Worm (Caenorhabditis elegans): ENCODE results near the gene ceh-40.

DNA sequence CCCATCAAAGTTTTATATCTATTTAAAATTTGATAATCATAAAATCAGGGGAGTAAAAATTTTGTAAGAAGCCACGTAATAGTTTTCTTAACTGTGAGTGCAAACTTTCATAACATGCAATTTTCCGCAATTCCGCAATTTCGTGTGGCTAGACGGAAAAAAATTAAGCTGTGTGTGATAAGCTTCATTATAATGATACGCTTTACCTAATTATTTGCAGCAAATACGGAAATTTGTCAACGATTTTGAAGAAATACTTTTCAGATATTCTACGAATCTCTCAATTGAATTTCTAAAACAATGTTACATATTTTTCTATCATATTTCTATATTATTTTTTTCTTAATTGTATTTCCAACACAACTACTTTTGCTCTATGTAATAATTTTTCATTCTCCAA, 11.2 kb upstream of the ceh-40 start, which contains the start of gene srd-46:
- TF ChIP-seq lin-13 (GFP tag; optimal IDR thresholded peaks at IDR 0.05): no peak
- TF ChIP-seq unc-62 (GFP tag; optimal IDR thresholded peaks at IDR 0.05): no peak
- TF ChIP-seq zag-1 (tag; optimal IDR thresholded peaks at IDR 0.05): no peak
- TF ChIP-seq mbf-1 (tag; optimal IDR thresholded peaks at IDR 0.05): no peak
- TF ChIP-seq skn-1 (tag; optimal IDR thresholded peaks at IDR 0.05): no peak
- no peak for TF ChIP-seq C34F6.9 (tag; optimal IDR thresholded peaks at IDR 0.05)
- no peak for TF ChIP-seq nhr-6 (tag; optimal IDR thresholded peaks at IDR 0.05)
